Worm (Caenorhabditis elegans) whole organism, L1 larva: Measurements from ENCODE around the gene C07G2.5.

Experiments used
- C34B4.2 ChIP-seq: sonication (generic microtip); optimal IDR thresholded peaks from 2 replicates; lab custom pipeline; 2017; ENCODE audit warnings: mild to moderate bottlenecking, missing genetic modification characterization, missing compliant biosample characterization
- alr-1 ChIP-seq: fragments of 200-800 bp; sonication (Bioruptor generic); optimal IDR thresholded peaks from 2 replicates; lab custom pipeline; 2018; ENCODE audit warnings: borderline replicate concordance, mild to moderate bottlenecking, missing genetic modification characterization, missing compliant biosample characterization
- ama-1 ChIP-seq: fragments of 150-350 bp; optimal IDR thresholded peaks from 2 replicates; lab custom pipeline; 2014
- ceh-63 ChIP-seq: fragments of 200-800 bp; sonication (Bioruptor generic); optimal IDR thresholded peaks from 2 replicates; lab custom pipeline; 2018; ENCODE audit warnings: mild to moderate bottlenecking, missing genetic modification characterization, missing compliant biosample characterization
- ceh-82 ChIP-seq, 3 experiments: fragments of 150-350 bp in 1 of 3; sonication (generic microtip) in 2 of 3; optimal IDR thresholded peaks; 2 replicates each; lab custom pipeline; 2014 to 2017; ENCODE audit warnings: missing biosample characterization in 3 of 3, missing genetic modification characterization in 3 of 3
- ceh-88 ChIP-seq: fragments of 200-800 bp; sonication (Bioruptor generic); IDR thresholded peaks from 2 replicates; pipeline ENCODE4 v1.3.6; 2022; ENCODE audit warnings: missing genetic modification characterization, missing compliant biosample characterization
- dpl-1 ChIP-seq, 3 experiments: fragments of 150-350 bp in 2 of 3; sonication (generic microtip) in 1 of 3; optimal IDR thresholded peaks; 2 replicates each; lab custom pipeline; 2014 to 2017; ENCODE audit warnings: missing biosample characterization in 3 of 3, missing genetic modification characterization in 3 of 3, missing genetic modification reagents in 3 of 3
- dsc-1 ChIP-seq: sonication (generic microtip); optimal IDR thresholded peaks from 2 replicates; lab custom pipeline; 2016; ENCODE audit warnings: mild to moderate bottlenecking, missing genetic modification characterization, missing compliant biosample characterization
- efl-1 ChIP-seq, 4 experiments: fragments of 150-350 bp; optimal IDR thresholded peaks in 3 of 4; peaks in 1 of 4; 1 replicate in 1 of 4; 2 replicates in 3 of 4; lab custom pipeline; 2014; ENCODE audit warnings: missing biosample characterization in 2 of 4, missing genetic modification characterization in 2 of 4, missing genetic modification reagents in 2 of 4
- efl-3 ChIP-seq: fragments of 200-800 bp; sonication (Bioruptor generic); optimal IDR thresholded peaks from 2 replicates; lab custom pipeline; 2018; ENCODE audit warnings: mild to moderate bottlenecking, missing genetic modification characterization, missing compliant biosample characterization
- egl-27 ChIP-seq, 2 experiments: fragments of 150-350 bp in 1 of 2; sonication (generic microtip); optimal IDR thresholded peaks; 3 replicates each; lab custom pipeline; 2017 to 2018; ENCODE audit warnings: missing biosample characterization in 2 of 2, missing genetic modification characterization in 2 of 2, missing genetic modification reagents in 2 of 2
- elt-2 ChIP-seq: sonication (generic microtip); optimal IDR thresholded peaks from 2 replicates; lab custom pipeline; 2016; ENCODE audit warnings: missing genetic modification characterization, mild to moderate bottlenecking, inconsistent platforms, missing compliant biosample characterization, missing genetic modification reagents
- elt-3 ChIP-seq, 6 experiments: fragments of 150-350 bp in 1 of 6; sonication (generic microtip); optimal IDR thresholded peaks; 2 replicates each; lab custom pipeline; 2017 to 2018; ENCODE audit warnings: missing biosample characterization in 6 of 6, missing genetic modification characterization in 6 of 6, inconsistent platforms in 1 of 6
- ets-5 ChIP-seq: fragments of 200-800 bp; sonication (Bioruptor generic); IDR thresholded peaks from 2 replicates; pipeline ENCODE4 v1.3.6; 2022; ENCODE audit warnings: missing genetic modification characterization, missing compliant biosample characterization
- fkh-8 ChIP-seq: sonication (generic microtip); optimal IDR thresholded peaks from 2 replicates; lab custom pipeline; 2016; ENCODE audit warnings: mild to moderate bottlenecking, missing genetic modification characterization, missing compliant biosample characterization
- grh-1 ChIP-seq: fragments of 200-800 bp; sonication (Bioruptor generic); IDR thresholded peaks from 2 replicates; pipeline ENCODE4 v1.3.6; 2022; ENCODE audit warnings: missing genetic modification reagents, missing genetic modification characterization, missing compliant biosample characterization
- hpl-2 ChIP-seq: fragments of 150-350 bp; optimal IDR thresholded peaks from 2 replicates; lab custom pipeline; 2014; ENCODE audit warnings: missing biosample characterization, missing genetic modification reagents, missing genetic modification characterization
- lin-13 ChIP-seq: fragments of 150-350 bp; optimal IDR thresholded peaks from 2 replicates; lab custom pipeline; 2014; ENCODE audit warnings: missing biosample characterization, missing genetic modification reagents, missing genetic modification characterization
- lin-14 ChIP-seq: fragments of 200-800 bp; sonication (Bioruptor generic); optimal IDR thresholded peaks from 2 replicates; lab custom pipeline; 2018; ENCODE audit warnings: mild to moderate bottlenecking, missing genetic modification characterization, moderate library complexity, missing compliant biosample characterization
- lin-39 ChIP-seq: fragments of 150-350 bp; optimal IDR thresholded peaks from 2 replicates; lab custom pipeline; 2014; ENCODE audit warnings: missing biosample characterization, missing genetic modification reagents, missing genetic modification characterization
- lir-3 ChIP-seq: sonication (generic microtip); optimal IDR thresholded peaks from 2 replicates; lab custom pipeline; 2016; ENCODE audit warnings: mild to moderate bottlenecking, missing genetic modification characterization, moderate library complexity, missing compliant biosample characterization; ENCODE audit not compliant: poor library complexity
- lsy-2 ChIP-seq, 2 experiments: fragments of 150-350 bp; optimal IDR thresholded peaks; 2 replicates each; lab custom pipeline; 2014; ENCODE audit warnings: missing biosample characterization in 2 of 2, missing genetic modification characterization in 2 of 2
- mep-1 ChIP-seq: fragments of 150-350 bp; optimal IDR thresholded peaks from 2 replicates; lab custom pipeline; 2014; ENCODE audit warnings: missing biosample characterization, missing genetic modification characterization
- nhr-19 ChIP-seq: fragments of 200-800 bp; sonication (Bioruptor generic); conservative IDR thresholded peaks from 2 replicates; pipeline ENCODE4 v1.3.6; 2022; ENCODE audit warnings: missing genetic modification characterization, missing compliant biosample characterization
- nhr-28 ChIP-seq: fragments of 150-350 bp; optimal IDR thresholded peaks from 2 replicates; lab custom pipeline; 2014; ENCODE audit warnings: missing biosample characterization, missing genetic modification characterization
- nhr-47 ChIP-seq: sonication (generic microtip); optimal IDR thresholded peaks from 2 replicates; lab custom pipeline; 2016; ENCODE audit warnings: mild to moderate bottlenecking, missing genetic modification characterization, moderate library complexity, missing compliant biosample characterization
- nhr-71 ChIP-seq: sonication (generic microtip); optimal IDR thresholded peaks from 2 replicates; lab custom pipeline; 2016; ENCODE audit warnings: mild to moderate bottlenecking, missing genetic modification characterization, moderate library complexity, missing compliant biosample characterization
- nhr-76 ChIP-seq: sonication (generic microtip); optimal IDR thresholded peaks from 2 replicates; lab custom pipeline; 2017; ENCODE audit warnings: missing biosample characterization, missing genetic modification characterization
- nhr-77 ChIP-seq: fragments of 150-350 bp; optimal IDR thresholded peaks from 2 replicates; lab custom pipeline; 2014; ENCODE audit warnings: missing biosample characterization, missing genetic modification characterization
- nhr-84 ChIP-seq: sonication (generic microtip); optimal IDR thresholded peaks from 2 replicates; lab custom pipeline; 2017; ENCODE audit warnings: missing biosample characterization, missing genetic modification characterization
- nhr-85 ChIP-seq: sonication (generic microtip); peaks from one replicate; lab custom pipeline; 2016; ENCODE audit warnings: missing genetic modification characterization, inconsistent platforms, missing compliant biosample characterization
- pag-3 ChIP-seq: sonication (generic microtip); optimal IDR thresholded peaks from 2 replicates; lab custom pipeline; 2017; ENCODE audit warnings: missing genetic modification characterization, mild to moderate bottlenecking, missing compliant biosample characterization, antibody characterized with exemption, borderline replicate concordance; ENCODE audit not compliant: insufficient read depth
- rnt-1 ChIP-seq: sonication (generic microtip); optimal IDR thresholded peaks from 2 replicates; lab custom pipeline; 2016; ENCODE audit warnings: mild to moderate bottlenecking, missing genetic modification characterization, moderate library complexity, missing compliant biosample characterization
- snpc-4 ChIP-seq: fragments of 150-350 bp; optimal IDR thresholded peaks from 2 replicates; lab custom pipeline; 2014; ENCODE audit warnings: missing biosample characterization, missing genetic modification characterization
- snu-23 ChIP-seq: sonication (generic microtip); optimal IDR thresholded peaks from 2 replicates; lab custom pipeline; 2016; ENCODE audit warnings: missing genetic modification characterization, missing compliant biosample characterization
- sptf-1 ChIP-seq: fragments of 150-350 bp; optimal IDR thresholded peaks from 2 replicates; lab custom pipeline; 2014; ENCODE audit warnings: missing biosample characterization, missing genetic modification characterization
- sup-37 ChIP-seq: fragments of 200-800 bp; sonication (Bioruptor generic); optimal IDR thresholded peaks from 2 replicates; lab custom pipeline; 2018; ENCODE audit warnings: mild to moderate bottlenecking, missing genetic modification characterization, missing compliant biosample characterization
- tbx-2 ChIP-seq: sonication (generic microtip); optimal IDR thresholded peaks from 2 replicates; lab custom pipeline; 2016; ENCODE audit warnings: missing genetic modification characterization, missing compliant biosample characterization
- tlp-1 ChIP-seq: fragments of 150-350 bp; optimal IDR thresholded peaks from 2 replicates; lab custom pipeline; 2014; ENCODE audit warnings: missing biosample characterization, missing genetic modification characterization
- unc-62 ChIP-seq: fragments of 150-350 bp; optimal IDR thresholded peaks from 2 replicates; lab custom pipeline; 2014; ENCODE audit warnings: missing biosample characterization, missing genetic modification reagents, missing genetic modification characterization
- unc-86 ChIP-seq: sonication (generic microtip); optimal IDR thresholded peaks from 2 replicates; lab custom pipeline; 2016; ENCODE audit warnings: missing genetic modification characterization, missing compliant biosample characterization
- vab-15 ChIP-seq: sonication (generic microtip); optimal IDR thresholded peaks from 2 replicates; lab custom pipeline; 2017; ENCODE audit warnings: missing genotype, mild to moderate bottlenecking, missing genetic modification characterization, missing compliant biosample characterization
- xbp-1 ChIP-seq: sonication (generic microtip); optimal IDR thresholded peaks from 2 replicates; lab custom pipeline; 2016; ENCODE audit warnings: missing genetic modification characterization, missing compliant biosample characterization
- zag-1 ChIP-seq: fragments of 150-350 bp; optimal IDR thresholded peaks from 2 replicates; lab custom pipeline; 2014; ENCODE audit warnings: missing biosample characterization, missing genetic modification characterization
- zip-4 ChIP-seq: fragments of 200-800 bp; sonication (Bioruptor generic); optimal IDR thresholded peaks from 2 replicates; lab custom pipeline; 2018; ENCODE audit warnings: mild to moderate bottlenecking, missing genetic modification characterization, moderate library complexity, missing compliant biosample characterization

C07G2.5 gene

DNA sequence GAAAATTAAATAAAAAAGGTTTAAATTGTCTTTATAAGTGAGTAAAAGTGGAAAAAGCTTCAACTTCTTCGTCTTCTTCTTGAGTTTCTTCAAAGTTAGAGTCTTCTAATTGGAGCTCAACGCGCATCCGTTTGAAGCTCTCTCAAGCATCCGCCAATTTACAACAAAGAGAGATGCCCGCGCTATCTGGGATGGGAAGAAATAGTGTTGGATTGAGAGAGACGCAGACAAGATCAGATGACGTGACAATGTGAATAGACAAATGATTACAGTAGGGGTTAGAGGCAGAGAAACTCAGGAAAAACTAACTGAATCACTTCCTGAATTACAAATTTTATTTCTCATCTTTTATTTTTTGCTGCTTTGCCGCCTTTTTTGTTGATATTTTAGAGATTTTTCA lies 15.9 kb downstream of the C07G2.5 start:
- no peak for TF ChIP-seq snpc-4 (tag; lab: Kevin White, UChicago)
- TF ChIP-seq nhr-19 (GFP tag; lab: Robert Waterston, UW) = no peak
- TF ChIP-seq nhr-76 (tag; lab: Kevin White, UChicago) = no peak
- TF ChIP-seq tlp-1 (tag; lab: Kevin White, UChicago) = no peak
- TF ChIP-seq snu-23 (GFP tag; lab: Kevin White, UChicago) = no peak
- TF ChIP-seq ama-1 (lab: Kevin White, UChicago) = no peak
- no peak for TF ChIP-seq unc-62 (GFP tag; lab: Kevin White, UChicago)
- peak; percentile 60 for TF ChIP-seq lin-14 (GFP tag; lab: Kevin White, UChicago)
- TF ChIP-seq zip-4 (GFP tag; lab: Kevin White, UChicago) = no peak
- no peak for TF ChIP-seq vab-15
- TF ChIP-seq ceh-82 (tag; optimal IDR thresholded peaks at IDR 0.05; lab: Kevin White, UChicago) = no peak
- no peak for TF ChIP-seq nhr-85
- no peak for TF ChIP-seq alr-1
- peak; percentile 57 for TF ChIP-seq unc-86
- TF ChIP-seq nhr-47 (tag; lab: Kevin White, UChicago) = no peak
- TF ChIP-seq elt-3 (tag; optimal IDR thresholded peaks at IDR 0.05; lab: Kevin White, UChicago) = no peak
- TF ChIP-seq lir-3 (tag; lab: Kevin White, UChicago) = no peak

DNA sequence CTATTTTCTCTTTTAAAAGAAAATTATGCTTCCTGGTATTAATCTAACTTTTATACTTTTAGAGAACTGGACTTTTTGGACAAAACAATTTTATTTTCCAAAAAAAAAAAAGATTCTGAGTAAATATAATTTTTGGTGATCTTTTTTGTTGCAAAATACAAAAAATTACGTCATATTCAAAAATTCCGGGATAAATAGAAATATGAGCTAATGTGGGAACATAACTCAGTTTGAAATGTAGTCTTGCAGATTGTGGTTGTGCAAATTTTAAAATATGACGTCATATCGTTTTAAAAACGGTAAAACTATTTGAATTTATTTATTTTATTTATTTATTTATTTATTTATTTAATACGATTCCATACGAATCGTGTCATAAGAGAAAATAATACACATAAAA lies 17.1 kb downstream of the C07G2.5 start:
- TF ChIP-seq nhr-28 (tag; lab: Kevin White, UChicago) = no peak
- no peak for TF ChIP-seq ets-5 (GFP tag; lab: Robert Waterston, UW)
- TF ChIP-seq nhr-71 (tag; lab: Kevin White, UChicago) = no peak
- TF ChIP-seq grh-1 = no peak
- TF ChIP-seq fkh-8 (tag; lab: Kevin White, UChicago) = no peak
- no peak for TF ChIP-seq lir-3 (tag; lab: Kevin White, UChicago)
- no peak for TF ChIP-seq lsy-2 (tag; optimal IDR thresholded peaks at IDR 0.05; lab: Kevin White, UChicago)
- TF ChIP-seq efl-1 (optimal IDR thresholded peaks at IDR 0.05; lab: Kevin White, UChicago) = no peak
- TF ChIP-seq efl-1 (GFP tag; optimal IDR thresholded peaks at IDR 0.05 in 1 of 2; lab: Kevin White, UChicago) = no peak
- TF ChIP-seq tbx-2 (tag; lab: Kevin White, UChicago) = no peak
- no peak for TF ChIP-seq zag-1 (tag; lab: Kevin White, UChicago)
- TF ChIP-seq nhr-85 = no peak
- TF ChIP-seq hpl-2 (GFP tag; lab: Kevin White, UChicago) = no peak
- TF ChIP-seq sup-37 = no peak
- no peak for TF ChIP-seq lin-13 (GFP tag; lab: Kevin White, UChicago)
- TF ChIP-seq elt-2 = no peak
- TF ChIP-seq ceh-82 (tag; optimal IDR thresholded peaks at IDR 0.05; lab: Kevin White, UChicago) = no peak
- TF ChIP-seq lin-39 (tag; lab: Kevin White, UChicago) = no peak
- no peak for TF ChIP-seq nhr-76 (tag; lab: Kevin White, UChicago)
- no peak for TF ChIP-seq sptf-1 (tag; lab: Kevin White, UChicago)
- TF ChIP-seq, all 84 proteins: peak for 0

DNA sequence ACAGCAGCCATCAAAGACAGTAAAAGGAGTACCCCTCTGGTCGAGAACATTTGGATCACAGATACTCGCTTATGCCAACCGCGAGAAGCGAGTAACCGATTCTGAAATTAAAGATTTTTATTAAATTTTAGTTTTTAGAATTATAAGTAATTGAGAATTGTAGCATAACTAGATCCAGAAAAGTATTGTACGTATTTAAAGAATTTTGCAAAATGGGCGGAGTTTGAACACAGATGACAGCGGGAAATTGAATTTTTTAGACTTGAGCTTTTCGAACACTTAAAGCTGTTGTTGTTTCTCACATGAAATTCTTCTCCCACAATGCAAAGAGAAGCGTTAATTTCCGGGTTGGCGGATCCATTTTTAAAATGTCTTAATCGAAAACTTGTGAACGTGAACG lies 21.4 kb downstream of the C07G2.5 start, which contains the start of gene ins-17:
ins-17 (minus strand) TSS at position 101 of the 400 bp plus-strand sequence.
- TF ChIP-seq mep-1 (tag; lab: Kevin White, UChicago) (no peak), pag-3 (tag; lab: Kevin White, UChicago) (no peak), tlp-1 (tag; lab: Kevin White, UChicago) (no peak), ceh-63 (GFP tag; lab: Kevin White, UChicago) (no peak), tbx-2 (tag; lab: Kevin White, UChicago) (no peak), fkh-8 (tag; lab: Kevin White, UChicago) (no peak), nhr-77 (tag; lab: Kevin White, UChicago) (no peak), ceh-88 (no peak), efl-3 (GFP tag; lab: Kevin White, UChicago) (no peak), efl-1 (optimal IDR thresholded peaks at IDR 0.05; lab: Kevin White, UChicago) (no peak), efl-1 (GFP tag; optimal IDR thresholded peaks at IDR 0.05 in 1 of 2; lab: Kevin White, UChicago) (no peak), nhr-84 (tag; lab: Kevin White, UChicago) (no peak), dpl-1 (GFP tag; optimal IDR thresholded peaks at IDR 0.05; lab: Kevin White, UChicago) (no peak), xbp-1 (tag; lab: Kevin White, UChicago) (no peak), dsc-1 (tag; lab: Kevin White, UChicago) (no peak), egl-27 (tag; optimal IDR thresholded peaks at IDR 0.05; lab: Kevin White, UChicago) (no peak), zip-4 (GFP tag; lab: Kevin White, UChicago) (no peak), unc-86 (no peak), nhr-85 (no peak), rnt-1 (tag; lab: Kevin White, UChicago) (no peak), C34B4.2 (tag; lab: Kevin White, UChicago) (no peak)
